Fruit fly (Drosophila melanogaster) whole organism, embryonic: ENCODE results near the gene pan.
A peak's percentile ranks its signal among the peaks of the same experiment; 100 is the strongest.

ENCODE experiments used
- B-H2 ChIP-seq: fragments of 200-800 bp; sonication (Bioruptor generic); optimal IDR thresholded peaks from 2 replicates; lab custom pipeline; 2018; ENCODE audit warnings: missing biosample characterization, mild to moderate bottlenecking, missing genetic modification characterization
- Bteb2 ChIP-seq: fragments of 200-800 bp; sonication (Bioruptor generic); optimal IDR thresholded peaks from 2 replicates; lab custom pipeline; 2016; ENCODE audit warnings: missing biosample characterization, missing genetic modification characterization
- CG10366 ChIP-seq: fragments of 200-800 bp; sonication (Bioruptor generic); IDR thresholded peaks from 2 replicates; pipeline ENCODE4 v1.3.6; 2022; ENCODE audit warnings: missing biosample characterization, missing genetic modification characterization
- CG10565 ChIP-seq: fragments of 200-800 bp; sonication (Bioruptor generic); optimal IDR thresholded peaks from 3 replicates; lab custom pipeline; 2016; ENCODE audit warnings: missing biosample characterization, mild to moderate bottlenecking, missing genetic modification characterization
- CG11085 ChIP-seq: fragments of 200-800 bp; sonication (Bioruptor generic); IDR thresholded peaks from 2 replicates; pipeline ENCODE4 v1.3.6; 2022; ENCODE audit warnings: missing biosample characterization, missing genetic modification characterization
- CG12236 ChIP-seq: fragments of 200-800 bp; sonication (Bioruptor generic); optimal IDR thresholded peaks from 2 replicates; lab custom pipeline; 2016; ENCODE audit warnings: missing biosample characterization, missing genetic modification characterization
- CG12299 ChIP-seq: fragments of 200-800 bp; sonication (Bioruptor generic); optimal IDR thresholded peaks from 2 replicates; lab custom pipeline; 2018; ENCODE audit warnings: missing biosample characterization, mild to moderate bottlenecking, missing genetic modification characterization
- CG1233 ChIP-seq: fragments of 200-800 bp; sonication (Bioruptor generic); optimal IDR thresholded peaks from 4 replicates; lab custom pipeline; 2018; ENCODE audit warnings: missing biosample characterization, mild to moderate bottlenecking, missing genetic modification characterization
- CG13894 ChIP-seq: fragments of 200-800 bp; sonication (Bioruptor generic); optimal IDR thresholded peaks from 3 replicates; lab custom pipeline; 2018; ENCODE audit warnings: missing biosample characterization, mild to moderate bottlenecking, missing genetic modification characterization, moderate library complexity
- CG15011 ChIP-seq: fragments of 200-800 bp; sonication (Bioruptor generic); optimal IDR thresholded peaks from 3 replicates; lab custom pipeline; 2018; ENCODE audit warnings: missing biosample characterization, mild to moderate bottlenecking, missing genetic modification characterization
- CG15479 ChIP-seq: fragments of 200-800 bp; sonication (Bioruptor generic); optimal IDR thresholded peaks from 3 replicates; lab custom pipeline; 2019; ENCODE audit warnings: missing biosample characterization, mild to moderate bottlenecking, missing genetic modification characterization, moderate library complexity
- CG1603 ChIP-seq: fragments of 200-800 bp; sonication (Bioruptor generic); optimal IDR thresholded peaks from 2 replicates; lab custom pipeline; 2019; ENCODE audit warnings: missing biosample characterization, mild to moderate bottlenecking, missing genetic modification characterization, moderate library complexity
- CG17385 ChIP-seq: fragments of 200-800 bp; sonication (Bioruptor generic); optimal IDR thresholded peaks from 3 replicates; lab custom pipeline; 2018; ENCODE audit warnings: missing biosample characterization, mild to moderate bottlenecking, missing genetic modification characterization
- CG2116 ChIP-seq: fragments of 200-800 bp; sonication (Bioruptor generic); optimal IDR thresholded peaks from 3 replicates; lab custom pipeline; 2018; ENCODE audit warnings: missing biosample characterization, mild to moderate bottlenecking, missing genetic modification characterization
- CG30431 ChIP-seq: fragments of 200-800 bp; sonication (Bioruptor generic); optimal IDR thresholded peaks from 2 replicates; lab custom pipeline; 2017; ENCODE audit warnings: missing biosample characterization, missing genetic modification characterization
- CG3281 ChIP-seq: fragments of 200-800 bp; sonication (Bioruptor generic); optimal IDR thresholded peaks from 3 replicates; lab custom pipeline; 2017; ENCODE audit warnings: missing biosample characterization, mild to moderate bottlenecking, missing genetic modification characterization
- CG33557 ChIP-seq: fragments of 200-800 bp; sonication (Bioruptor generic); optimal IDR thresholded peaks from 2 replicates; lab custom pipeline; 2019; ENCODE audit warnings: missing biosample characterization, mild to moderate bottlenecking, missing genetic modification characterization, moderate library complexity
- CG4328 ChIP-seq: fragments of 200-800 bp; sonication (Bioruptor generic); optimal IDR thresholded peaks from 3 replicates; lab custom pipeline; 2017; ENCODE audit warnings: missing biosample characterization, missing genetic modification reagents, missing genetic modification characterization
- CG5953 ChIP-seq: fragments of 200-800 bp; sonication (Bioruptor generic); IDR thresholded peaks from 2 replicates; pipeline ENCODE4 v1.3.6; 2022; ENCODE audit warnings: missing biosample characterization, missing genetic modification characterization
- CG8290 ChIP-seq, 3 experiments: fragments of 200-800 bp; sonication (Bioruptor generic); optimal IDR thresholded peaks; 2 replicates each; lab custom pipeline; 2016 to 2019; ENCODE audit warnings: missing biosample characterization in 3 of 3, missing genetic modification characterization in 3 of 3, mild to moderate bottlenecking in 2 of 3, moderate library complexity in 1 of 3
- CrebB ChIP-seq: fragments of 200-800 bp; sonication (Bioruptor generic); optimal IDR thresholded peaks from 3 replicates; lab custom pipeline; 2018; ENCODE audit warnings: missing biosample characterization, mild to moderate bottlenecking, missing genetic modification characterization
- D19A ChIP-seq: fragments of 200-800 bp; optimal IDR thresholded peaks from 3 replicates; lab custom pipeline; 2019; ENCODE audit warnings: missing biosample characterization, mild to moderate bottlenecking, missing genetic modification characterization, moderate library complexity
- Dref ChIP-seq: fragments of 200-800 bp; sonication (Bioruptor generic); IDR thresholded peaks from 2 replicates; pipeline ENCODE4 v1.3.6; 2022; ENCODE audit warnings: missing biosample characterization, missing genetic modification characterization
- Eip74EF ChIP-seq, 2 experiments: fragments of 200-800 bp in 1 of 2; fragments of >200 bp in 1 of 2; sonication (Bioruptor generic) in 1 of 2; optimal IDR thresholded peaks; 2 replicates each; lab custom pipeline; 2017 to 2019; ENCODE audit warnings: missing biosample characterization in 2 of 2, missing genetic modification characterization in 2 of 2, mild to moderate bottlenecking in 1 of 2, moderate library complexity in 1 of 2
- Kr ChIP-seq: fragments of 200-800 bp; sonication (Bioruptor generic); optimal IDR thresholded peaks from 2 replicates; lab custom pipeline; 2017; ENCODE audit warnings: missing biosample characterization, mild to moderate bottlenecking, missing genetic modification characterization
- Med ChIP-seq: fragments of 200-800 bp; sonication (Bioruptor generic); peaks from one replicate; lab custom pipeline; 2016; ENCODE audit warnings: missing biosample characterization, missing genetic modification characterization, mild to moderate bottlenecking, inconsistent platforms, moderate library complexity
- Stat92E ChIP-seq, 3 experiments: fragments of >200 bp in 2 of 3; fragments of 200-800 bp in 1 of 3; sonication (Bioruptor generic) in 1 of 3; optimal IDR thresholded peaks; 2 replicates each; lab custom pipeline; 2017 to 2019; ENCODE audit warnings: missing biosample characterization in 3 of 3, missing genetic modification characterization in 3 of 3, mild to moderate bottlenecking in 1 of 3, moderate library complexity in 1 of 3
- Xrp1 ChIP-seq: fragments of 200-800 bp; sonication (Bioruptor generic); IDR thresholded peaks from 2 replicates; pipeline ENCODE4 v1.3.6; 2022; ENCODE audit warnings: missing biosample characterization, missing genetic modification characterization
- ac ChIP-seq: fragments of 200-800 bp; sonication (Bioruptor generic); optimal IDR thresholded peaks from 3 replicates; lab custom pipeline; 2017; ENCODE audit warnings: missing biosample characterization, mild to moderate bottlenecking, missing genetic modification characterization
- amos ChIP-seq: fragments of 200-800 bp; sonication (Bioruptor generic); IDR thresholded peaks from 2 replicates; pipeline ENCODE4 v1.3.6; 2022; ENCODE audit warnings: missing biosample characterization, missing genetic modification characterization; ENCODE audit not compliant: partially characterized antibody
- ash1 ChIP-seq: fragments of 200-800 bp; sonication (Bioruptor generic); optimal IDR thresholded peaks from 2 replicates; lab custom pipeline; 2018; ENCODE audit warnings: missing biosample characterization, mild to moderate bottlenecking, missing genetic modification characterization
- cg ChIP-seq: fragments of 200-800 bp; sonication (Bioruptor generic); optimal IDR thresholded peaks from 3 replicates; lab custom pipeline; 2019; ENCODE audit warnings: missing biosample characterization, mild to moderate bottlenecking, missing genetic modification characterization, moderate library complexity
- exex ChIP-seq: fragments of 200-800 bp; sonication (Bioruptor generic); optimal IDR thresholded peaks from 4 replicates; lab custom pipeline; 2018; ENCODE audit warnings: missing biosample characterization, mild to moderate bottlenecking, missing genetic modification characterization, moderate library complexity
- eyg ChIP-seq: fragments of 200-800 bp; sonication (Bioruptor generic); optimal IDR thresholded peaks from 3 replicates; lab custom pipeline; 2016; ENCODE audit warnings: missing biosample characterization, missing genetic modification characterization
- gro ChIP-seq: fragments of 200-800 bp; sonication (Bioruptor generic); optimal IDR thresholded peaks from 2 replicates; lab custom pipeline; 2016; ENCODE audit warnings: missing biosample characterization, missing genetic modification characterization
- h ChIP-seq: fragments of >200 bp; optimal IDR thresholded peaks from 2 replicates; lab custom pipeline; 2017
- insv ChIP-seq, 2 experiments: fragments of 200-800 bp; sonication (Bioruptor generic); optimal IDR thresholded peaks; 3 replicates each; lab custom pipeline; 2016 to 2018; ENCODE audit warnings: missing biosample characterization in 2 of 2, missing genetic modification characterization in 2 of 2
- oc ChIP-seq: fragments of 200-800 bp; sonication (Bioruptor generic); optimal IDR thresholded peaks from 2 replicates; lab custom pipeline; 2018; ENCODE audit warnings: missing biosample characterization, mild to moderate bottlenecking, missing genetic modification characterization, moderate library complexity
- odd ChIP-seq: fragments of 200-800 bp; sonication (Bioruptor generic); optimal IDR thresholded peaks from 2 replicates; lab custom pipeline; 2017; ENCODE audit warnings: missing biosample characterization, mild to moderate bottlenecking, missing genetic modification characterization
- pfk ChIP-seq: fragments of 200-800 bp; sonication (Bioruptor generic); optimal IDR thresholded peaks from 2 replicates; lab custom pipeline; 2018; ENCODE audit warnings: missing biosample characterization, mild to moderate bottlenecking, missing genetic modification characterization, moderate library complexity
- pros ChIP-seq: fragments of 200-800 bp; sonication (Bioruptor generic); optimal IDR thresholded peaks from 3 replicates; lab custom pipeline; 2019; ENCODE audit warnings: missing biosample characterization, mild to moderate bottlenecking, missing genetic modification characterization, moderate library complexity
- sqz ChIP-seq: fragments of 200-800 bp; sonication (Bioruptor generic); optimal IDR thresholded peaks from 3 replicates; lab custom pipeline; 2018; ENCODE audit warnings: missing biosample characterization, mild to moderate bottlenecking, missing genetic modification characterization
- sug ChIP-seq: fragments of 200-800 bp; optimal IDR thresholded peaks from 2 replicates; lab custom pipeline; 2019; ENCODE audit warnings: missing biosample characterization, mild to moderate bottlenecking, missing genetic modification characterization, moderate library complexity
- tna ChIP-seq: fragments of 200-800 bp; sonication (Bioruptor generic); IDR thresholded peaks from 2 replicates; pipeline ENCODE4 v1.3.6; 2022; ENCODE audit warnings: missing biosample characterization, missing genetic modification characterization; ENCODE audit not compliant: partially characterized antibody
- twi ChIP-seq: fragments of 200-800 bp; optimal IDR thresholded peaks from 2 replicates; lab custom pipeline; 2019; ENCODE audit warnings: missing biosample characterization, mild to moderate bottlenecking, missing genetic modification characterization, moderate library complexity
- wek ChIP-seq: fragments of 200-800 bp; sonication (Bioruptor generic); optimal IDR thresholded peaks from 3 replicates; lab custom pipeline; 2018; ENCODE audit warnings: missing biosample characterization, mild to moderate bottlenecking, missing genetic modification characterization, moderate library complexity
- zen ChIP-seq: fragments of 200-800 bp; sonication (Bioruptor generic); optimal IDR thresholded peaks from 3 replicates; lab custom pipeline; 2018; ENCODE audit warnings: missing biosample characterization, mild to moderate bottlenecking, missing genetic modification characterization, moderate library complexity
- zf30C ChIP-seq: fragments of 200-800 bp; sonication (Bioruptor generic); optimal IDR thresholded peaks from 3 replicates; lab custom pipeline; 2018; ENCODE audit warnings: missing biosample characterization, mild to moderate bottlenecking, missing genetic modification characterization

Gene pan

dm6 chr4:58896-59525 lies 10.1 kb upstream of the pan start (continued):
- peak; percentile 18 for TF ChIP-seq sug (tag; lab: Kevin White, UChicago)
- TF ChIP-seq zen: peak; percentile 91
- peak; percentile 48 for TF ChIP-seq CG33557 (GFP tag; lab: Kevin White, UChicago)
- TF ChIP-seq CG10565 (GFP tag; lab: Kevin White, UChicago): no peak
- no peak for TF ChIP-seq CG8290 (GFP tag; optimal IDR thresholded peaks at IDR 0.05; lab: Kevin White, UChicago)
- peak; percentile 31 to 52 for TF ChIP-seq CG8290 (tag; optimal IDR thresholded peaks at IDR 0.05; lab: Kevin White, UChicago)
- TF ChIP-seq CG10366 (GFP tag; lab: Robert Waterston, UW): no peak
- TF ChIP-seq Med (GFP tag; lab: Kevin White, UChicago): peak; percentile 74
- no peak for TF ChIP-seq tna (GFP tag; lab: Robert Waterston, UW)
- TF ChIP-seq amos (GFP tag; lab: Robert Waterston, UW): no peak
- peak in 1 of 2 experiments; percentile 11 for TF ChIP-seq insv (GFP tag; optimal IDR thresholded peaks at IDR 0.05; lab: Kevin White, UChicago)
- peak; percentile 13 for TF ChIP-seq gro (GFP tag; lab: Kevin White, UChicago)
- peak; percentile 38 for TF ChIP-seq CG1233 (GFP tag; lab: Kevin White, UChicago)
- TF ChIP-seq pfk (GFP tag; lab: Kevin White, UChicago): peak; percentile 43
- TF ChIP-seq CG12299 (tag; lab: Kevin White, UChicago): peak; percentile 9
- no peak for TF ChIP-seq CG11085 (GFP tag; lab: Robert Waterston, UW)
- TF ChIP-seq ash1 (GFP tag; lab: Kevin White, UChicago): peak; percentile 65
- TF ChIP-seq CG30431 (GFP tag; lab: Kevin White, UChicago): no peak
- no peak for TF ChIP-seq D19A (tag; lab: Kevin White, UChicago)
- no peak for TF ChIP-seq CG5953
- no peak for TF ChIP-seq h (lab: Kevin White, UChicago)
- no peak for TF ChIP-seq CG2116 (GFP tag; lab: Kevin White, UChicago)
- TF ChIP-seq Xrp1 (GFP tag; lab: Robert Waterston, UW): peak; percentile 40
- peak; percentile 43 for TF ChIP-seq oc (tag; lab: Kevin White, UChicago)
- TF ChIP-seq CG15479 (GFP tag; lab: Kevin White, UChicago): peak; percentile 91
- TF ChIP-seq wek (GFP tag; lab: Kevin White, UChicago): peak; percentile 49
- TF ChIP-seq CG15011: no peak
- TF ChIP-seq CG3281 (GFP tag; lab: Kevin White, UChicago): peak; percentile 12
- no peak for TF ChIP-seq eyg (GFP tag; lab: Kevin White, UChicago)
- peak; percentile 75 for TF ChIP-seq CG13894 (tag; lab: Kevin White, UChicago)
- no peak for TF ChIP-seq CG12236
- peak; percentile 12 for TF ChIP-seq exex (tag; lab: Kevin White, UChicago)
- TF ChIP-seq Kr: peak; percentile 81
- TF ChIP-seq sqz (GFP tag; lab: Kevin White, UChicago): peak; percentile 65
- TF ChIP-seq pros (GFP tag; lab: Kevin White, UChicago): peak; percentile 99
- TF ChIP-seq CG17385 (GFP tag; lab: Kevin White, UChicago): peak; percentile 20
- TF ChIP-seq Bteb2: no peak
- TF ChIP-seq odd (GFP tag; lab: Kevin White, UChicago): peak; percentile 36
- peak; percentile 82 for TF ChIP-seq zf30C
- peak in 1 of 2 experiments; percentile 50 for TF ChIP-seq Eip74EF (GFP tag; optimal IDR thresholded peaks at IDR 0.05; lab: Kevin White, UChicago)
- peak; percentile 26 for TF ChIP-seq CG1603
- peak; percentile 4 for TF ChIP-seq CG4328 (GFP tag; lab: Kevin White, UChicago)
- TF ChIP-seq ac: peak; percentile 63
- peak; percentile 94 for TF ChIP-seq twi (tag; lab: Kevin White, UChicago)
- peak in 1 of 3 experiments; percentile 97 for TF ChIP-seq Stat92E (GFP tag; optimal IDR thresholded peaks at IDR 0.05; lab: Kevin White, UChicago)
- peak; percentile 31 for TF ChIP-seq B-H2
- peak; percentile 57 for TF ChIP-seq CrebB (tag; lab: Kevin White, UChicago)
- TF ChIP-seq cg (GFP tag; lab: Kevin White, UChicago): peak; percentile 98
- TF ChIP-seq Dref: no peak
